Worm (Caenorhabditis elegans) whole organism, dauer: ENCODE data around the gene F19B10.3.

Source experiments
- unc-62 ChIP-seq: sonication (generic microtip); optimal IDR thresholded peaks from 2 replicates; lab custom pipeline; 2017; ENCODE audit warnings: missing biosample characterization, missing genetic modification reagents, missing genetic modification characterization

The F19B10.3 gene

DNA sequence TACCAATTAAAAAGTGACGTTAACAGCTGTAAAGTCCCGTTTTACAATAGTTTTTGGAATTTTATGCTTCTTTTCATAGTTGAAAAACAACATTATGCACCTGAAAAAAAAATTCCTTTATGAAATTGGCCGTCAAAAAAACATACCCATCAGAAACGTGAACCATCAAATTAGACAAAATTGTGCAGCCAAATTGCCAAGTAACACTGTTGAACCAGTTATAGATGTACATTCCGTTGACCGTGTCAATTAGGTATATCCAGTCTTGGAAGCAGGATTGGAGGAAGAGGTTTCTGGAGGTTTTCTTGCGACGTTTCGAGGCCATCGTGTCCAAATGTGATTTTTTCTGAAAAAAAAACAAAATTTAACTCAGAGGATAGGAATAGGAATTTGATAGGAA is 4.7 kb downstream of the F19B10.3 start, which contains the start of gene srx-97:
TSS of gene srx-97 (minus strand) at position 101 of the 400 bp plus-strand sequence.
- no peak for TF ChIP-seq unc-62 (GFP tag; lab: Kevin White, UChicago)

ce11 chrII:3670956-3671355 is 6.4 kb downstream of the F19B10.3 start, which contains the start of gene srx-98:
Gene srx-98 (minus strand): TSS chrII:3671056.
- no peak for TF ChIP-seq unc-62 (GFP tag; lab: Kevin White, UChicago)

ce11 chrII:3673493-3673892 is 8.9 kb downstream of the F19B10.3 start, which contains the start of gene sea-1:
Gene sea-1 (minus strand): TSS chrII:3673593.
- no peak for TF ChIP-seq unc-62 (GFP tag; lab: Kevin White, UChicago)

- TF ChIP-seq unc-62 (GFP tag; lab: Kevin White, UChicago), result no peak
Observed at ce11 chrII:3675176-3675575, 10.6 kb downstream of the F19B10.3 start, which contains the start of gene F19B10.2. Gene F19B10.2 (plus strand): TSS chrII:3675476.

DNA sequence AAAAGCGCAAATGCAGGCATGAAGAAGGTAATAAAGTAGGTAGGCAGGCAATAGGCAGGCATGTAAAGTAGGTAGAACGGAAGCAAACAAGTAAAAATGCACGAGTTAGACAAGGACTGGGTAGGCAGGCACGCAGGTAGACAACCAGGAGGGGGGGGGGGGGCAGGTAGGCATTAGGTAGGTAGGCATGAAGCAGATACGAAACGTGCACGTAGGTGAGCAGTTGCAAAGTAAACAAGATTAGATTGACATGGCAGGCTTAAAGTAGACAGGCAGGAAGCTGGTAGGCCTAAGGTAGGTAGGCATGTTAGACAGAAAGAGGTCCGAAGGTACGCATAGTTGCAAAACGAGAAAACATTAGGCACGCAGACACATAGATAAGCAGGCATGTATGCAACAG is 14.4 kb downstream of the F19B10.3 start:
- TF ChIP-seq unc-62 (GFP tag; lab: Kevin White, UChicago), result no peak

DNA sequence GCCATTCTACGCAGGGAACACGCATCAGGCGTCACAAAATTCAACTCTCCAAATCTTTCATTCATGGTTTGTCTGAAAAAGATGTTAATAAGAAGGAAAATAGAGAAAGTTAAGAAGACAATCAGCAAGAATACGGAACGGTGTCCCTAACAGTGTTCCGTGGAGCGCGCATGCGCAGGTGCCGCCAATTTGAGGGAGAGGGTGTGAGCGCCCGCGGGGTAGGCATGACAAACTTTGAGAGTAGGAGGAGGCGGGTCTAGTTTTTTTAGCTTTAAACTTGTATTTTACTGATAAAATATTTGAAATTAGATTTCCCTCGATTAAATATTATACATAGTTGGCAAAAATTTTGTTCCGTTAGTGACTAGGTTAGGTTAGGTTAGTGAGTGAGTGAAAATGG is 15.8 kb downstream of the F19B10.3 start:
- TF ChIP-seq unc-62 (GFP tag; lab: Kevin White, UChicago), result no peak

ce11 chrII:3681365-3682083 is 17.0 kb downstream of the F19B10.3 start, which contains the start of gene F19B10.10:
Gene F19B10.10 (minus strand): TSS chrII:3681415.
- TF ChIP-seq unc-62 (GFP tag; lab: Kevin White, UChicago), result no peak

ce11 chrII:3682770-3683234 is 18.2 kb downstream of the F19B10.3 start, which contains the start of gene F19B10.1:
Gene F19B10.1 (plus strand): TSS chrII:3683184.
- TF ChIP-seq unc-62 (GFP tag; lab: Kevin White, UChicago), result no peak

- no peak for TF ChIP-seq unc-62 (GFP tag; lab: Kevin White, UChicago)
Observed at ce11 chrII:3684487-3685067, 20.0 kb downstream of the F19B10.3 start.

DNA sequence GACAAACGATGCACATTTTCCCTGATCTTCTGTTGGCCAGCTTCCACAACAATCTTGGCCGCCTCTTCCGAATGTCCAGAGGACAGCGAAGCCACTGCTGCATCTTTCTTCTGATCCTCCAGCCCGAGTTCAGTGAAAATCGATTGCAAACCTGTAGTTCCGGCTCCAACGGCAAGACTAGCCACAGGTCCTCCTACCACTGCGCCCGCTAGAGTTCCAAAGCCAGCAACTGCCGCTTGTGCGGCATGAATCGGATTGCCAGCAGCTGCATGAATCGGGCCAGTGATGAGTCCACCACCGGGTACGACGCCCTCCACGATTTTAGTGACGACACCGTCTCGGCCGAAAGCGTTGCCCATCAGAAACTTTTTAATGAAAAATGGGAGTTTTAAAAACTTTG is 23.8 kb downstream of the F19B10.3 start, which contains the start of gene ifas-1:
TSS of gene ifas-1 (minus strand) at position 387 of the 400 bp plus-strand sequence.
- TF ChIP-seq unc-62 (GFP tag; lab: Kevin White, UChicago), result no peak

DNA sequence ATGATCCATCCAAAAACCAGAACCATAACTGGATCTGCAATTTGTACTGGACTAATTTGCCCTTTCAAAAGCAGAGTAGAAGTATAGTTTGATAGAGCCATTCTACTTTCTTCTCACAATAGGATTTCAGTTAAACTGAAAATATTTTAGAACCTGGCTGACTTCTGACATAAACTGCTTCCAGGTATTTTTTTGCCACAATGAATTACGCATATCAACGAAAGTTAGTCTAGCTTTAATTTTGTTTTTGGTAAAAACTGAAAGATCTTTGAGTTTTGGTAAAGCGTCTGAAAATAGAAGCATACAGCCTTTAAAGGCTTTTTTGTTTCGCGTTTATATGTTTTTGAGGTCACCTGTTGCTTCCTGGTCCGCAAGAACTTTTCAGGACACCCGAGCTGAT is 26.1 kb downstream of the F19B10.3 start, which contains the start of gene srx-101:
TSS of gene srx-101 (minus strand) at position 101 of the 400 bp plus-strand sequence.
- no peak for TF ChIP-seq unc-62 (GFP tag; lab: Kevin White, UChicago)

ce11 chrII:3694664-3695063 is 30.1 kb downstream of the F19B10.3 start, which contains the start of gene srx-102:
Gene srx-102 (minus strand): TSS chrII:3694764.
- TF ChIP-seq unc-62 (GFP tag; lab: Kevin White, UChicago), result no peak

- no peak for TF ChIP-seq unc-62 (GFP tag; lab: Kevin White, UChicago)
Observed at ce11 chrII:3699591-3699990, 35.0 kb downstream of the F19B10.3 start, which contains the start of gene srx-104. Gene srx-104 (minus strand): TSS chrII:3699691.

ce11 chrII:3701305-3701704 is 36.7 kb downstream of the F19B10.3 start, which contains the start of gene srx-105:
Gene srx-105 (minus strand): TSS chrII:3701405.
- no peak for TF ChIP-seq unc-62 (GFP tag; lab: Kevin White, UChicago)

DNA sequence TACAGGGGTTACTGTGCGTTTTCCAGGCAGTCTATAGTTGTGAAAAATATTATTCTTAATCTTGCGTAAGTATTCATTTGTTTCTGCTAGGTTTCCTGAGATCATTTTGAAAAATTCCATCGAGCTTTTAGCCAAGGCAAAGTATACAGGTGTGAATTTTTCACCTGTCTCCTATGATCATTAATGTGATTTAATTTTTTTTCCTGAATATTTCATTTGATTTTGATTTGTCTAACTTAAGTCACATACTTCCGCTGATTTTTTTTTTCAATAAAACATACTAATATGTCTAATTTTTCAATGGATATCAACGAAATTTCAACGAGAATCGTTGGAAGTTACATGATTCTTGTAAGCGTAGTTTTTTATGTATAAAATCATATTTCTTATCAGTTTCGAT is 40.8 kb downstream of the F19B10.3 start, which contains the start of gene srx-108:
TSS of gene srx-108 (plus strand) at position 301 of the 400 bp plus-strand sequence.
- no peak for TF ChIP-seq unc-62 (GFP tag; lab: Kevin White, UChicago)

DNA sequence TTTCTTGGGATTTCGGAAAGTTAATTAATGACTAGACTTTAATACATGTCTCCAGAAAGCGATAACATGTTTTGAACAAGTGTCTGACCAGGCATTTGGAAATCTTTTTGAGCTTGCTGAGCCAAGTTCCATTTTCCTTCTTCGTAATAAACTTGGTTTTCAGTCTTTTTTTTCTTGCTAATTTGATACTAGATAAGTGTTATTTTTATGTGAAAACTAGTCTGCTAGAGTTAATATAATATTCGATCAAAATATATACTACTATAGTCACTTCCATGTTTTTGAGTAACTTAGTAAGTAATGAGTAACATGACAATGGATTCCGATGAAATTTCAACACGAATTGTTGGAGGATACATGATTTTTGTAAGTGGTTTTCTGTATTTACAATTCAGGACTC is 44.7 kb downstream of the F19B10.3 start, which contains the start of gene srx-110:
TSS of gene srx-110 (plus strand) at position 301 of the 400 bp plus-strand sequence.
- TF ChIP-seq unc-62 (GFP tag; lab: Kevin White, UChicago), result no peak
